Worm (Caenorhabditis elegans): ENCODE data around the gene dyf-19.
A peak's percentile ranks its signal among the peaks of the same experiment; 100 is the strongest.

Gene dyf-19

DNA sequence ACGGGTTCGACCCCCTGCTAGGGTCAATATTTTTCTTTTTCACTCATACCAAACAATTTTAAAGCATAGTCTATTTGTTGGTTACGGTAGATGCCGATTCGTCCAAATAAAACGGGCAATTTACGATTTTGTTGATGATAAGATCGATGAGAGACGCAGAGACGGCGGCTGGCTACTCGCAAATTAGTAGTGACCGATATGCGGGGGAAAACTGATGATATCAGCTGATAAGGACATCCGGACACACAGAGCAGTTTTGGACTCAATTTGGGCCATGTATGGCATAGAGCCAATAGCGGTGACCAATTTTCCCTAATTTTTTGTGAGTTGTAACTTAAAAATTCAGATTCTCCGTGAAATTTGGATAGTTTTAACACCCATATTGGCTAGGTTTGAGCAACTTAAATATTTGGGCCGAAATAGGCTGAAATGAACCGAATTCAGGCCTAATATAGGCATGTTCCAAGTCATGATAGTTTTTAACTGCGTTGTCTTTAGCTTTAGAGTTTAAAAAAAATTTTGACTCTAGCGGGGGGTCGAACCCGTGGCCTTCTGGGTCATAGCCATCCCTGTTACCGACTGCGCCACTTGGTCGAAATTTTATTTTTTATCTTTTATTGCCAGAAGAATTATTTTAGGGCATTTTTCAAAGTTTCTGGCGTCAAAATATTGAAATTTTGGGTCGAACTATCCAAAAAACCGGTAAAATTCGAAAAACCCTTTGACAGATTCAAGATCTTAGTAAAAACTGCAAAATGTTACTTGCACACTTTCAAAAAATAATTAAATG, 1.1 kb upstream of the dyf-19 start:
- no peak for TF ChIP-seq him-1 (tag; optimal IDR thresholded peaks at IDR 0.05)
- TF ChIP-seq W03F9.2 (tag; optimal IDR thresholded peaks at IDR 0.05): no peak
- TF ChIP-seq dao-5 (tag; optimal IDR thresholded peaks at IDR 0.05): no peak

DNA sequence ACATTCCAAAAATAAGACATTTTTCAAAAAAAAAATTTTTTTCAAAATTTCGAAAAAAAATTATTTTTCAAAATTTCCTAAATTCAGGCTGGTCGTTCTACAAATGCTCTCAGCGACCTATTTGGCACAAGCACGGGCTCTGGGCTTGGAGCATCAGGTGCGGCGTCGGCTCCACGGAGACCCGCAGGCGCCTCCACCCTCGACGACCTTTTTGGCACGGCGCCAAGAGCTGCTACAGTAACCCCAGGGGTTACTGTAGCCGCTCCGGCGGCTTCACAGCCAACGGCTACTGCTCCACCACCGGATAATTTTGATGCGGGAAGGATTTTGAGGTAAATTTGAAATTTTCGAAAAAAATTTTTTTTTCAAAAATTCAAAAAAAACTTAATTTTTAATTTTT, 870 bp downstream of the dyf-19 start:
- TF ChIP-seq him-1 (tag; optimal IDR thresholded peaks at IDR 0.05): no peak
- no peak for TF ChIP-seq W03F9.2 (tag; optimal IDR thresholded peaks at IDR 0.05)
- no peak for TF ChIP-seq dao-5 (tag; optimal IDR thresholded peaks at IDR 0.05)

DNA sequence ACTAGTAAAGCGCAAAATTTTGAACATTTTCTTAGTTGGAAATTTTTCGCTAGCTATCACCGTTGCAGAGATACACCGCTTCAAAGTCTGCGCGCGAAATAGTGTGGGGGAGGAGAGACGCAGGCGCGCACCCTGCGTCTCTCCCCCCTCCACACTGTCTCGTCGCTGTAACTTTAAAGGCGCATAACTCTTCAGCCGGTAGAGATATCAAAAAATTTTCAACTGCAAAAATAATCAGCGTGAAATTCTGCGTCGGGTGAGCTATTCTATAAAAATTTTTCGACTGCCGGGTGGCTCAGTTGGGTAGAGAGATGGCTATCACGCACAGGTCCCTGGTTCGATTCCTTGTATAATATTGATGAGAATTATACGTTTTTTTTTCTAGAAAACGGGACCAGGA, 4.7 kb downstream of the dyf-19 start:
- TF ChIP-seq him-1 (tag; optimal IDR thresholded peaks at IDR 0.05): no peak

ce11 chrV:19629973-19630372, 5.1 kb downstream of the dyf-19 start:
- TF ChIP-seq W03F9.2 (tag; optimal IDR thresholded peaks at IDR 0.05): no peak
- TF ChIP-seq him-1 (tag; optimal IDR thresholded peaks at IDR 0.05): no peak
- no peak for TF ChIP-seq dao-5 (tag; optimal IDR thresholded peaks at IDR 0.05)

DNA sequence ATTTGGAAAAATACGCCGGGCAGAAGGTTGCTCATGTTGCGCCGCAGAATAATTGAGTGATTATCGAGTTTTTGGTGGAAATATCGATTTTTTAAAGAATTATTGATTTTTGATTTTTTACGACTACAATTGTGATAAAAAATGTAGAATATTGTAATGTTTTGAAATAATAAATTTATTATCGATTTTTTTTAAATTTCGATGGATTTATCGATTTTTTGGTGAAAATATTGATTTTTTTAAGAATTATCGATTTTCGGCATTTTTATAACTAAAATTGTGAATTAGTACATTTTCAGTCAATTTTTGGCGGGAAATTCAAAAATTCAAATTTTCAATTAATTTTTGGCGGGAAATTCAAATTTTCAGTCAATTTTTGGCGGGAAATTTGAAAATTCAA, 5.7 kb downstream of the dyf-19 start:
- TF ChIP-seq him-1 (tag; optimal IDR thresholded peaks at IDR 0.05) (no peak), W03F9.2 (tag; optimal IDR thresholded peaks at IDR 0.05) (no peak), dao-5 (tag; optimal IDR thresholded peaks at IDR 0.05) (no peak)

DNA sequence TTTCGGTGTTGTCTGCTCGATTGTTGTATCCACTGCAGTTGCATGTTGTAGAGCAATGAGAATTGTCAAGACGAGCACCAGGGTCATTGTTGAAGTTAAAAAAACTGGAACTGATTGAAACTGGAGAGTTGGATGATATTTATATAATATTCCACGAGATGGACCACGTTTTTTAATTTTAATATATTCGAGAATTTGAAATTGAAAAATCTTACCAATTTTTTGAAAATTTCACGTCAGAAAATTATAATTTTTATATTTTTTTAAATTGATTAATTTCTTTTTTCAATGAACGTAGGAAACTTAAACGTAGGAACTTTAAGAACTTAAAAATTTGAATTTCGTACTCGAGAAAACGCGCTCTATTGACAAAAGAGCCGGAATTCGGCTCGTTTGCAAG, 7.7 kb downstream of the dyf-19 start, which contains the start of gene Y43F8C.5:
Gene Y43F8C.5 (minus strand): TSS at position 101 of the 400 bp plus-strand sequence.
- no peak for TF ChIP-seq dao-5 (tag; optimal IDR thresholded peaks at IDR 0.05)

DNA sequence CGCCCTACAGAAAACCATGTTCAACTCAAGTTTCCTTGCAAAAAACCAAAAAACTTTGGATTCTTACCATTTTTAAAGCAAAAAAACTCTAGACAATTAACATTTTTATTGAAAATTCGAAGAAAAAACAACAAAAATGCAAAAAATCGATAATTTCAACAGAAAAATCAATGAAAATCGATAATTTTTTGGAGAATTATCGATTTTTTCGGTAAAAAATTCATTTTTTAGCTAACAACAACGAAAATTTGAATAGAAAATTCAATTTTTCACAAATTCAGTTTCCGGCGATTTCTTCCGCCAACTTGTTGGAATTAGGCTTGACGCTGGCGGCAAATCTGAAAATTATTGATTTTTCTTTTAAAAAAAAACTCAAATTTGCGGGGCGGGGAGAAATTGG, 8.1 kb downstream of the dyf-19 start:
- TF ChIP-seq dao-5 (tag; optimal IDR thresholded peaks at IDR 0.05): no peak
- no peak for TF ChIP-seq him-1 (tag; optimal IDR thresholded peaks at IDR 0.05)
- TF ChIP-seq W03F9.2 (tag; optimal IDR thresholded peaks at IDR 0.05): no peak

DNA sequence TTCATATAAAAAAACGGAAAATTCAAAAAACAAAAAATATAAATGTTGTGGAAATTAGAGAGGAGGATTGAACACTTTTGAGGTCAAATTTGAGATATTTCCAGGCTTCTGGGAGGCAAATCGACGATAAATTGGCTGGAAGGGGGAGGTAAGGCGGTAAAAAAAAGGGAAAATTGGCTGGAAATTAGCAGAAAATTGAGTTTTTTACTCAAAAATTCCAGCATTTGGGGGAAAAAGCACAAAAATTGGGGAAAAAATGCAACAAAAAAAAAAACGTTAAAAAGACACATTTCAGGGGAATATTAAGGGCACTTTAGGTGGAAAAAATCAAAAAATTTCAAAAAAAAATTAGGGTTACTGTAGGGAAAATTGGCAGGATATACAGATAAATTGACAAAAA, 9.3 kb downstream of the dyf-19 start:
- TF ChIP-seq dao-5 (tag; optimal IDR thresholded peaks at IDR 0.05): no peak
- no peak for TF ChIP-seq W03F9.2 (tag; optimal IDR thresholded peaks at IDR 0.05)
- no peak for TF ChIP-seq him-1 (tag; optimal IDR thresholded peaks at IDR 0.05)

ce11 chrV:19636194-19636584, 11.3 kb downstream of the dyf-19 start:
- TF ChIP-seq dao-5 (tag; optimal IDR thresholded peaks at IDR 0.05) (no peak), W03F9.2 (tag; optimal IDR thresholded peaks at IDR 0.05) (no peak), him-1 (tag; optimal IDR thresholded peaks at IDR 0.05) (no peak)

ce11 chrV:19637890-19638289, 13.0 kb downstream of the dyf-19 start:
- TF ChIP-seq W03F9.2 (tag; optimal IDR thresholded peaks at IDR 0.05) (no peak), dao-5 (tag; optimal IDR thresholded peaks at IDR 0.05) (no peak), him-1 (tag; optimal IDR thresholded peaks at IDR 0.05) (no peak)

ce11 chrV:19640808-19641207, 16.0 kb downstream of the dyf-19 start, which contains the start of gene Y43F8C.6:
Y43F8C.6 (minus strand) TSS chrV:19640908.
- TF ChIP-seq W03F9.2 (tag; optimal IDR thresholded peaks at IDR 0.05): no peak
- no peak for TF ChIP-seq dao-5 (tag; optimal IDR thresholded peaks at IDR 0.05)
- no peak for TF ChIP-seq him-1 (tag; optimal IDR thresholded peaks at IDR 0.05)

- TF ChIP-seq W03F9.2 (tag; optimal IDR thresholded peaks at IDR 0.05) (peak; percentile 49), dao-5 (tag; optimal IDR thresholded peaks at IDR 0.05) (peak; percentile 82), him-1 (tag; optimal IDR thresholded peaks at IDR 0.05) (peak; percentile 79)
These were observed 18.2 kb downstream of the dyf-19 start for ce11 chrV:19643015-19643414.

DNA sequence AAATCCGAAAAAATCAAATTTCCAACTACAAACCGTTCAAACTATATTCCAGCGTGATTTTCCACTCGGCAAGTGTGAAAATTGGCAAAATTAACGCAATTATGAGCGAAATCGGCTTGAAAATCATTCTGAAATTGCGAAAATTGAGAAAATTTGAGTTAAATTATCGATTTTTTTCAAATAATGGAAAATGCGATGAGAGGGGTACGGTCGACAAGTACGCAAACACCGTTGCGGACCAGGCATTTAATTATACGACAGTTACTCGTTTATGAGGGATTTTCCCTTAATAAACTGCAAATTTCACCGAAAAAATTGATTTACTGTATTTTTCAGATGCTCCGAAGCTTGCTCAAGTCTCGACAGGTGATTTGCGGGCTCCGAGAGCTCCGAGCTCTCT, 19.1 kb downstream of the dyf-19 start, which contains the start of the genes Y43F8C.7 and mrps-28:
Gene Y43F8C.7 (minus strand): TSS at position 128 of the 400 bp plus-strand sequence.
Gene mrps-28 (plus strand): TSS at position 337 of the 400 bp plus-strand sequence.
- no peak for TF ChIP-seq him-1 (tag; optimal IDR thresholded peaks at IDR 0.05)
- TF ChIP-seq W03F9.2 (tag; optimal IDR thresholded peaks at IDR 0.05): peak; percentile 26
- no peak for TF ChIP-seq dao-5 (tag; optimal IDR thresholded peaks at IDR 0.05)

DNA sequence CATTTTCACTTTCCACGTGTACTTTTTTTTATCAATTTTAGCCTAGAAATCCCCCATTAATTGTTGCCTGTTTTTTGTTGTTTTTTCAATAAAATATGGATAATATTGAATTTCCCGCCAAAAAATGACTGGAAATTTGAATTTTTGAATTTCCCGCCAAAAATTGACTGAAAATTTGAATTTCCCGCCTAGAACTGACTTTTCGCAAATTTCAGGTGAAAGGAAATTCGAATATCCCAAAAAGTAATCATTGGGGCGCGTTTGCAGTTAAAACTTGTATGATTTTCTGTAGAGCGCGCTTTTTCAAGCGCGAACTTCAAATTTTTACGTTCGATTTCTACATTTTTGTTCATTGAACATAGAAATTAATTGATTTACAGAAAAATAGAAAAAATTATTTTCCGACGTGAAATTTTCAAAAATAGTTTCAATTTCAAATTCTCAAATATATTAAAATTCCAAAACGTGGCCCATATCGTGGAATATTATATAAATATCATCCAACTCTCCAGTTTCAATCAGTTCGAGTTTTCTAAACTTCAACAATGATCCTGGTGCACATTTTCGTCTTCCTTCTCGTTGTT, 20.8 kb downstream of the dyf-19 start, which contains the start of gene Y43F8C.9:
Gene Y43F8C.9 (plus strand): TSS at position 534 of the 584 bp plus-strand sequence.
- TF ChIP-seq dao-5 (tag; optimal IDR thresholded peaks at IDR 0.05): no peak
- TF ChIP-seq him-1 (tag; optimal IDR thresholded peaks at IDR 0.05): no peak
- no peak for TF ChIP-seq W03F9.2 (tag; optimal IDR thresholded peaks at IDR 0.05)
